Worm (Caenorhabditis elegans) whole organism, young adult: Measurements from ENCODE around the gene C35B1.8.

Experiments used
- B0336.3 ChIP-seq: fragments of 200-800 bp; sonication (Bioruptor generic); IDR thresholded peaks from 2 replicates; pipeline ENCODE4 v1.3.6; 2022; ENCODE audit warnings: missing genetic modification characterization, missing compliant biosample characterization
- C06A6.2 ChIP-seq: fragments of 200-800 bp; sonication (Bioruptor generic); conservative IDR thresholded peaks from 2 replicates; pipeline ENCODE4 v1.3.6; 2022; ENCODE audit warnings: missing genetic modification characterization, missing compliant biosample characterization
- F22D6.2 ChIP-seq: sonication (generic microtip); optimal IDR thresholded peaks from 2 replicates; lab custom pipeline; 2016; ENCODE audit warnings: mild to moderate bottlenecking, missing genetic modification characterization, missing compliant biosample characterization
- F23B12.7 ChIP-seq: sonication (generic microtip); optimal IDR thresholded peaks from 2 replicates; lab custom pipeline; 2017; ENCODE audit warnings: missing genetic modification characterization, mild to moderate bottlenecking, missing compliant biosample characterization, antibody characterized with exemption, moderate library complexity; ENCODE audit not compliant: insufficient read depth
- F33H1.4 ChIP-seq: fragments of 200-800 bp; sonication (Bioruptor generic); IDR thresholded peaks from 2 replicates; pipeline ENCODE4 v1.3.6; 2022; ENCODE audit warnings: missing genetic modification reagents, missing genetic modification characterization, missing compliant biosample characterization
- F55B11.4 ChIP-seq: sonication (generic microtip); optimal IDR thresholded peaks from 2 replicates; lab custom pipeline; 2016; ENCODE audit warnings: missing compliant biosample characterization, missing genetic modification characterization, borderline replicate concordance; ENCODE audit not compliant: insufficient read depth
- F57A8.1 ChIP-seq: fragments of 200-800 bp; sonication (Bioruptor generic); optimal IDR thresholded peaks from 2 replicates; lab custom pipeline; 2018; ENCODE audit warnings: mild to moderate bottlenecking, missing genetic modification characterization, moderate library complexity, missing compliant biosample characterization
- K11D2.4 ChIP-seq: fragments of 200-800 bp; sonication (Bioruptor generic); IDR thresholded peaks from 2 replicates; pipeline ENCODE4 v1.3.6; 2022; ENCODE audit warnings: missing genetic modification reagents, missing genetic modification characterization, missing compliant biosample characterization
- K12H6.12 ChIP-seq: fragments of 200-800 bp; sonication (Bioruptor generic); optimal IDR thresholded peaks from 2 replicates; lab custom pipeline; 2018; ENCODE audit warnings: mild to moderate bottlenecking, missing genetic modification characterization, missing compliant biosample characterization
- Y53F4B.3 ChIP-seq: fragments of 200-800 bp; sonication (Bioruptor generic); IDR thresholded peaks from 2 replicates; pipeline ENCODE4 v1.3.6; 2022; ENCODE audit warnings: missing genetic modification reagents, missing genetic modification characterization, missing compliant biosample characterization
- attf-3 ChIP-seq: fragments of 200-800 bp; sonication (Bioruptor generic); conservative IDR thresholded peaks from 2 replicates; pipeline ENCODE4 v1.3.6; 2022; ENCODE audit warnings: missing genetic modification reagents, missing genetic modification characterization, missing compliant biosample characterization
- attf-5 ChIP-seq: fragments of 200-800 bp; sonication (Bioruptor generic); optimal IDR thresholded peaks from 2 replicates; lab custom pipeline; 2018; ENCODE audit warnings: mild to moderate bottlenecking, missing genetic modification characterization, missing compliant biosample characterization
- cebp-1 ChIP-seq, 2 experiments: fragments of 200-800 bp in 1 of 2; sonication (Bioruptor generic) in 1 of 2; sonication (generic microtip) in 1 of 2; IDR thresholded peaks in 1 of 2; optimal IDR thresholded peaks in 1 of 2; 2 replicates each; pipeline versions ENCODE4 v1.3.6 to Lab custom; 2017 to 2022; ENCODE audit warnings: missing compliant biosample characterization in 2 of 2, missing genetic modification characterization in 2 of 2, mild to moderate bottlenecking in 1 of 2, missing genetic modification reagents in 1 of 2, moderate library complexity in 1 of 2
- ceh-79 ChIP-seq: sonication (generic microtip); optimal IDR thresholded peaks from 2 replicates; lab custom pipeline; 2017; ENCODE audit warnings: mild to moderate bottlenecking, missing genetic modification characterization, missing compliant biosample characterization
- dox-1 ChIP-seq: fragments of 200-800 bp; sonication (Bioruptor generic); IDR thresholded peaks from 2 replicates; pipeline ENCODE4 v1.3.6; 2022; ENCODE audit warnings: missing genetic modification reagents, missing genetic modification characterization, missing compliant biosample characterization
- dpl-1 ChIP-seq: fragments of 150-350 bp; optimal IDR thresholded peaks from 2 replicates; lab custom pipeline; 2014; ENCODE audit warnings: missing biosample characterization, missing genetic modification reagents, missing genetic modification characterization
- egrh-3 ChIP-seq: fragments of 200-800 bp; sonication (Bioruptor generic); IDR thresholded peaks from 2 replicates; pipeline ENCODE4 v1.3.6; 2022; ENCODE audit warnings: missing genetic modification reagents, missing genetic modification characterization, missing compliant biosample characterization
- ekl-4 ChIP-seq: fragments of 200-800 bp; sonication (Bioruptor generic); IDR thresholded peaks from 2 replicates; pipeline ENCODE4 v1.3.6; 2022; ENCODE audit warnings: missing genetic modification reagents, missing genetic modification characterization, missing compliant biosample characterization
- ets-4 ChIP-seq: fragments of 200-800 bp; sonication (Bioruptor generic); optimal IDR thresholded peaks from 2 replicates; lab custom pipeline; 2018; ENCODE audit warnings: mild to moderate bottlenecking, missing genetic modification characterization, missing compliant biosample characterization
- hmg-20 ChIP-seq: fragments of 200-800 bp; sonication (Bioruptor generic); IDR thresholded peaks from 2 replicates; pipeline ENCODE4 v1.3.6; 2022; ENCODE audit warnings: missing genetic modification reagents, missing genetic modification characterization, missing compliant biosample characterization
- hsf-1 ChIP-seq: fragments of 200-800 bp; sonication (Bioruptor generic); IDR thresholded peaks from 2 replicates; pipeline ENCODE4 v1.3.6; 2022; ENCODE audit warnings: missing genetic modification reagents, missing genetic modification characterization, missing compliant biosample characterization
- lag-1 ChIP-seq: fragments of 200-800 bp; sonication (Bioruptor generic); IDR thresholded peaks from 2 replicates; pipeline ENCODE4 v1.3.6; 2022; ENCODE audit warnings: missing genetic modification reagents, missing genetic modification characterization, missing compliant biosample characterization
- let-526 ChIP-seq: fragments of 200-800 bp; sonication (Bioruptor generic); IDR thresholded peaks from 2 replicates; pipeline ENCODE4 v1.3.6; 2022; ENCODE audit warnings: missing genetic modification reagents, missing genetic modification characterization, missing compliant biosample characterization
- let-607 ChIP-seq, 2 experiments: fragments of 200-800 bp in 1 of 2; sonication (Bioruptor generic) in 1 of 2; sonication (generic microtip) in 1 of 2; optimal IDR thresholded peaks; 2 replicates each; lab custom pipeline; 2016 to 2018; ENCODE audit warnings: mild to moderate bottlenecking in 2 of 2, missing compliant biosample characterization in 2 of 2, missing genetic modification characterization in 2 of 2, moderate library complexity in 2 of 2, missing genotype in 1 of 2
- lin-26 ChIP-seq: fragments of 200-800 bp; sonication (Bioruptor generic); IDR thresholded peaks from 2 replicates; pipeline ENCODE4 v1.3.6; 2022; ENCODE audit warnings: missing genetic modification reagents, missing genetic modification characterization, missing compliant biosample characterization
- lin-54 ChIP-seq: fragments of 200-800 bp; sonication (Bioruptor generic); optimal IDR thresholded peaks from 2 replicates; lab custom pipeline; 2018; ENCODE audit warnings: mild to moderate bottlenecking, missing genetic modification characterization, missing compliant biosample characterization
- madf-10 ChIP-seq: sonication (generic microtip); optimal IDR thresholded peaks from 2 replicates; lab custom pipeline; 2016; ENCODE audit warnings: mild to moderate bottlenecking, missing genetic modification characterization, missing compliant biosample characterization
- mcd-1 ChIP-seq: fragments of 200-800 bp; sonication (Bioruptor generic); IDR thresholded peaks from 2 replicates; pipeline ENCODE4 v1.3.6; 2022; ENCODE audit warnings: missing genetic modification reagents, missing genetic modification characterization, missing compliant biosample characterization
- mel-28 ChIP-seq: sonication (generic microtip); optimal IDR thresholded peaks from 2 replicates; lab custom pipeline; 2016; ENCODE audit warnings: borderline replicate concordance, mild to moderate bottlenecking, missing genetic modification characterization, missing compliant biosample characterization
- nfyb-1 ChIP-seq: fragments of 200-800 bp; sonication (Bioruptor generic); IDR thresholded peaks from 2 replicates; pipeline ENCODE4 v1.3.6; 2022; ENCODE audit warnings: missing genetic modification reagents, missing genetic modification characterization, missing compliant biosample characterization
- nhr-120 ChIP-seq: fragments of 200-800 bp; sonication (Bioruptor generic); IDR thresholded peaks from 2 replicates; pipeline ENCODE4 v1.3.6; 2022; ENCODE audit warnings: missing genetic modification characterization, missing compliant biosample characterization
- nhr-27 ChIP-seq: fragments of 200-800 bp; sonication (Bioruptor generic); optimal IDR thresholded peaks from 2 replicates; lab custom pipeline; 2018; ENCODE audit warnings: mild to moderate bottlenecking, missing genetic modification characterization, moderate library complexity, missing compliant biosample characterization
- nhr-80 ChIP-seq: sonication (generic microtip); optimal IDR thresholded peaks from 2 replicates; lab custom pipeline; 2016; ENCODE audit warnings: missing genetic modification characterization, missing compliant biosample characterization
- pbrm-1 ChIP-seq: fragments of 200-800 bp; sonication (Bioruptor generic); IDR thresholded peaks from 2 replicates; pipeline ENCODE4 v1.3.6; 2022; ENCODE audit warnings: missing genetic modification reagents, missing genetic modification characterization, missing compliant biosample characterization
- rcor-1 ChIP-seq: fragments of 200-800 bp; sonication (Bioruptor generic); IDR thresholded peaks from 2 replicates; pipeline ENCODE4 v1.3.6; 2022; ENCODE audit warnings: missing genetic modification reagents, missing genetic modification characterization, missing compliant biosample characterization
- sdz-38 ChIP-seq: sonication (generic microtip); optimal IDR thresholded peaks from 2 replicates; lab custom pipeline; 2016; ENCODE audit warnings: missing genotype, missing genetic modification characterization, missing compliant biosample characterization
- snpc-1.1 ChIP-seq: sonication (generic microtip); optimal IDR thresholded peaks from 2 replicates; lab custom pipeline; 2017; ENCODE audit warnings: missing genetic modification characterization, mild to moderate bottlenecking, missing compliant biosample characterization, antibody characterized with exemption, moderate library complexity, missing genotype, missing genetic modification reagents; ENCODE audit not compliant: insufficient read depth
- tbp1 ChIP-seq: fragments of 200-800 bp; sonication (Bioruptor generic); optimal IDR thresholded peaks from 2 replicates; lab custom pipeline; 2018; ENCODE audit warnings: mild to moderate bottlenecking, missing genetic modification characterization, missing compliant biosample characterization
- tlf-1 ChIP-seq: fragments of 200-800 bp; sonication (Bioruptor generic); optimal IDR thresholded peaks from 2 replicates; lab custom pipeline; 2018; ENCODE audit warnings: mild to moderate bottlenecking, missing genetic modification characterization, missing compliant biosample characterization
- xnd-1 ChIP-seq: sonication (generic microtip); optimal IDR thresholded peaks from 2 replicates; lab custom pipeline; 2016; ENCODE audit warnings: missing genotype, missing genetic modification reagents, missing genetic modification characterization, missing compliant biosample characterization
- zfh-2 ChIP-seq: fragments of 200-800 bp; sonication (Bioruptor generic); conservative IDR thresholded peaks from 2 replicates; pipeline ENCODE4 v1.3.6; 2022; ENCODE audit warnings: missing genetic modification reagents, missing genetic modification characterization, missing compliant biosample characterization
- ztf-22 ChIP-seq: fragments of 200-800 bp; sonication (Bioruptor generic); optimal IDR thresholded peaks from 2 replicates; lab custom pipeline; 2018; ENCODE audit warnings: mild to moderate bottlenecking, missing genetic modification characterization, moderate library complexity, missing compliant biosample characterization
- ztf-26 ChIP-seq: sonication (generic microtip); optimal IDR thresholded peaks from 2 replicates; lab custom pipeline; 2017; ENCODE audit warnings: missing genetic modification characterization, missing compliant biosample characterization
- ztf-28 ChIP-seq: fragments of 200-800 bp; sonication (Bioruptor generic); IDR thresholded peaks from 2 replicates; pipeline ENCODE4 v1.3.6; 2022; ENCODE audit warnings: missing genetic modification reagents, missing genetic modification characterization, missing compliant biosample characterization
- ztf-6 ChIP-seq: fragments of 200-800 bp; sonication (Bioruptor generic); IDR thresholded peaks from 2 replicates; pipeline ENCODE4 v1.3.6; 2022; ENCODE audit warnings: missing genetic modification reagents, missing genetic modification characterization, missing compliant biosample characterization

The C35B1.8 gene

ce11 chrIV:4029288-4029687 is 49.5 kb downstream of the C35B1.8 start:
- TF ChIP-seq ztf-22 = peak; percentile 3
- TF ChIP-seq dox-1 (GFP tag; lab: Robert Waterston, UW) = peak; percentile 57
- TF ChIP-seq cebp-1 (GFP tag; IDR thresholded peaks at IDR 0.05; lab: Robert Waterston, UW) = 0 out of 2 replicates have a peak, but pooled peaks have one; percentile 11
- TF ChIP-seq cebp-1 (tag; optimal IDR thresholded peaks at IDR 0.05; lab: Kevin White, UChicago) = peak; percentile 35
- no peak for TF ChIP-seq C06A6.2
- no peak for TF ChIP-seq ztf-6 (GFP tag; lab: Robert Waterston, UW)
- TF ChIP-seq nhr-80 (tag; lab: Kevin White, UChicago) = peak; percentile 60
- TF ChIP-seq egrh-3 (GFP tag; lab: Robert Waterston, UW) = no peak
- TF ChIP-seq, all 124 proteins: peak for 4

ce11 chrIV:4028177-4028576 is 50.6 kb downstream of the C35B1.8 start:
- TF ChIP-seq rcor-1 (GFP tag; lab: Robert Waterston, UW) (0 out of 2 replicates have a peak, but pooled peaks have one; percentile 34), dox-1 (GFP tag; lab: Robert Waterston, UW) (peak; percentile 90), dpl-1 (no peak), ets-4 (peak; percentile 42), mcd-1 (GFP tag; lab: Robert Waterston, UW) (peak; percentile 64), nhr-120 (no peak), ceh-79 (tag; lab: Kevin White, UChicago) (no peak), ztf-6 (GFP tag; lab: Robert Waterston, UW) (no peak), nhr-80 (tag; lab: Kevin White, UChicago) (peak; percentile 94), let-526 (GFP tag; lab: Robert Waterston, UW) (0 out of 2 replicates have a peak, but pooled peaks have one; percentile 44), attf-5 (GFP tag; lab: Kevin White, UChicago) (peak; percentile 69), K11D2.4 (GFP tag; lab: Robert Waterston, UW) (no peak), lag-1 (no peak), F33H1.4 (no peak), ekl-4 (GFP tag; lab: Robert Waterston, UW) (0 out of 2 replicates have a peak, but pooled peaks have one; percentile 18), lin-26 (GFP tag; lab: Robert Waterston, UW) (peak; percentile 63; the same call in 1 of the 2 replicates), nhr-27 (no peak), hsf-1 (GFP tag; lab: Robert Waterston, UW) (no peak), lin-54 (GFP tag; lab: Kevin White, UChicago) (peak; percentile 53), xnd-1 (tag; lab: Kevin White, UChicago) (no peak), attf-3 (GFP tag; lab: Robert Waterston, UW) (no peak), ztf-22 (no peak), F23B12.7 (no peak), zfh-2 (peak; percentile 99), snpc-1.1 (tag; lab: Kevin White, UChicago) (no peak), ztf-28 (GFP tag; lab: Robert Waterston, UW) (0 out of 2 replicates have a peak, but pooled peaks have one; percentile 62), nfyb-1 (peak; percentile 15; the same call in 1 of the 2 replicates), F22D6.2 (tag; lab: Kevin White, UChicago) (peak; percentile 17), sdz-38 (tag; lab: Kevin White, UChicago) (no peak), tbp1 (GFP tag; lab: Kevin White, UChicago) (peak; percentile 41), K12H6.12 (tag; lab: Kevin White, UChicago) (peak; percentile 13), pbrm-1 (GFP tag; lab: Robert Waterston, UW) (0 out of 2 replicates have a peak, but pooled peaks have one; percentile 23), madf-10 (tag; lab: Kevin White, UChicago) (peak; percentile 45), F57A8.1 (GFP tag; lab: Kevin White, UChicago) (no peak), Y53F4B.3 (GFP tag; lab: Robert Waterston, UW) (no peak), B0336.3 (GFP tag; lab: Robert Waterston, UW) (peak; percentile 34; the same call in 1 of the 2 replicates), ztf-26 (tag; lab: Kevin White, UChicago) (peak; percentile 73), F55B11.4 (tag; lab: Kevin White, UChicago) (no peak), mel-28 (tag; lab: Kevin White, UChicago) (no peak), tlf-1 (GFP tag; lab: Kevin White, UChicago) (peak; percentile 9), let-607 (tag; optimal IDR thresholded peaks at IDR 0.05; lab: Kevin White, UChicago) (peak in 1 of 2 experiments; percentile 53), hmg-20 (GFP tag; lab: Robert Waterston, UW) (0 out of 2 replicates have a peak, but pooled peaks have one; percentile 20)
